Fruit fly (Drosophila melanogaster) whole organism, wandering third instar larva: ENCODE results near the gene trio.

ENCODE experiments used
- Abd-B ChIP-seq: fragments of >200 bp; optimal IDR thresholded peaks from 2 replicates; lab custom pipeline; 2017; ENCODE audit warnings: missing biosample characterization, missing genetic modification characterization
- CG32264 ChIP-seq: fragments of 200-800 bp; sonication (Bioruptor generic); optimal IDR thresholded peaks from 2 replicates; lab custom pipeline; 2016; ENCODE audit warnings: missing biosample characterization, missing genetic modification characterization
- GATAd ChIP-seq: sonication (Bioruptor generic); optimal IDR thresholded peaks from 2 replicates; lab custom pipeline; 2016; ENCODE audit warnings: missing biosample characterization, missing genetic modification characterization
- Myc ChIP-seq: fragments of >200 bp; optimal IDR thresholded peaks from 2 replicates; lab custom pipeline; 2017
- Vsx2 ChIP-seq: fragments of 200-300, 225-300 bp; sonication (Bioruptor generic); optimal IDR thresholded peaks from 2 replicates; lab custom pipeline; 2018; ENCODE audit warnings: missing biosample characterization, missing genetic modification characterization; ENCODE audit not compliant: partially characterized antibody
- dl ChIP-seq, 2 experiments: fragments of 175-275, 200-275 bp in 1 of 2; fragments of 200-275 bp in 1 of 2; sonication (Bioruptor generic); optimal IDR thresholded peaks; lab custom pipeline; 2018; ENCODE audit warnings: mild to moderate bottlenecking in 2 of 2, missing biosample characterization in 2 of 2, missing genetic modification characterization in 2 of 2, moderate library complexity in 2 of 2; ENCODE audit not compliant: partially characterized antibody in 2 of 2, insufficient read depth in 1 of 2
- dsf ChIP-seq: sonication (Bioruptor generic); optimal IDR thresholded peaks from 2 replicates; lab custom pipeline; 2016; ENCODE audit warnings: missing biosample characterization, missing genetic modification characterization, borderline replicate concordance
- foxo ChIP-seq, 2 experiments: fragments of 200-800 bp; sonication (Bioruptor generic); optimal IDR thresholded peaks; 2 replicates in 1 of 2; 3 replicates in 1 of 2; lab custom pipeline; 2016 to 2017; ENCODE audit warnings: missing biosample characterization in 2 of 2, missing genetic modification characterization in 2 of 2
- jim ChIP-seq: fragments of 175-275, 200-325 bp; sonication (Bioruptor generic); optimal IDR thresholded peaks from 2 replicates; lab custom pipeline; 2016; ENCODE audit warnings: missing biosample characterization, mild to moderate bottlenecking, missing genetic modification characterization
- pan ChIP-seq: fragments of >200 bp; optimal IDR thresholded peaks from 2 replicates; lab custom pipeline; 2017
- psq ChIP-seq: fragments of 200-800 bp; sonication (Bioruptor generic); optimal IDR thresholded peaks from 3 replicates; lab custom pipeline; 2017; ENCODE audit warnings: missing biosample characterization, mild to moderate bottlenecking, missing genetic modification characterization, moderate library complexity
- rgr ChIP-seq: fragments of 200-800 bp; sonication (Bioruptor generic); optimal IDR thresholded peaks from 3 replicates; lab custom pipeline; 2016; ENCODE audit warnings: missing biosample characterization, mild to moderate bottlenecking, missing genetic modification characterization
- woc ChIP-seq: sonication (Bioruptor generic); optimal IDR thresholded peaks from 2 replicates; lab custom pipeline; 2016; ENCODE audit warnings: missing biosample characterization, mild to moderate bottlenecking, missing genetic modification characterization

dm6 chr3L:1083323-1083722, 48.6 kb upstream of the trio start:
- TF ChIP-seq GATAd (GFP tag; lab: Kevin White, UChicago) = no peak
- TF ChIP-seq psq (GFP tag; lab: Kevin White, UChicago) = no peak
- no peak for TF ChIP-seq rgr (GFP tag; lab: Kevin White, UChicago)
- TF ChIP-seq Myc (lab: Kevin White, UChicago) = no peak
- no peak for TF ChIP-seq pan
- no peak for TF ChIP-seq foxo (GFP tag; optimal IDR thresholded peaks at IDR 0.05; lab: Kevin White, UChicago)
- no peak for TF ChIP-seq dsf
- TF ChIP-seq jim (GFP tag; lab: Kevin White, UChicago) = no peak
- TF ChIP-seq CG32264 = no peak
- no peak for TF ChIP-seq woc (GFP tag; lab: Kevin White, UChicago)
- TF ChIP-seq dl (GFP tag; optimal IDR thresholded peaks at IDR 0.05; lab: Kevin White, UChicago; ENCODE audit: insufficient read depth in 1 of 2, partially characterized antibody in 2 of 2) = no peak
- TF ChIP-seq Vsx2 (GFP tag; lab: Kevin White, UChicago) = no peak
- TF ChIP-seq Abd-B (GFP tag; lab: Kevin White, UChicago) = no peak
